Worm (Caenorhabditis elegans): ENCODE data around the gene odd-1.

The odd-1 gene

ce11 chrIII:7141285-7141715 is 33.2 kb downstream of the odd-1 start:
- peak; percentile 8 for TF ChIP-seq hmg-4 (GFP tag; optimal IDR thresholded peaks at IDR 0.05)
- peak; percentile 94 for TF ChIP-seq ama-1 (optimal IDR thresholded peaks at IDR 0.05)
- no peak for TF ChIP-seq ceh-36 (tag; optimal IDR thresholded peaks at IDR 0.05)

ce11 chrIII:7142172-7142601 is 34.1 kb downstream of the odd-1 start:
- TF ChIP-seq tra-4 (tag; optimal IDR thresholded peaks at IDR 0.05) (no peak), pes-1 (GFP tag; IDR thresholded peaks at IDR 0.05) (peak; percentile 53; the same call in 1 of the 2 replicates), ama-1 (optimal IDR thresholded peaks at IDR 0.05) (peak; percentile 90)

- TF ChIP-seq tra-4 (tag; optimal IDR thresholded peaks at IDR 0.05) = no peak
- TF ChIP-seq ets-7 (tag; optimal IDR thresholded peaks at IDR 0.05) = no peak
- no peak for TF ChIP-seq pes-1 (GFP tag; IDR thresholded peaks at IDR 0.05)
- TF ChIP-seq aly-1 (tag; optimal IDR thresholded peaks at IDR 0.05) = no peak
- TF ChIP-seq hnd-1 (tag; optimal IDR thresholded peaks at IDR 0.05) = no peak
- TF ChIP-seq ama-1 (optimal IDR thresholded peaks at IDR 0.05) = no peak
- no peak for TF ChIP-seq hmg-4 (GFP tag; optimal IDR thresholded peaks at IDR 0.05)
- TF ChIP-seq hmbx-1 (tag; optimal IDR thresholded peaks at IDR 0.05) = no peak
- TF ChIP-seq ceh-36 (tag; optimal IDR thresholded peaks at IDR 0.05) = no peak
- TF ChIP-seq F13C5.2 (tag; optimal IDR thresholded peaks at IDR 0.05) = no peak
- no peak for TF ChIP-seq flt-1 (GFP tag; IDR thresholded peaks at IDR 0.05)
- no peak for TF ChIP-seq tbx-37 (GFP tag; conservative IDR thresholded peaks at IDR 0.05)
- TF ChIP-seq ceh-13 (GFP tag; optimal IDR thresholded peaks at IDR 0.05) = no peak
- no peak for TF ChIP-seq sea-1 (GFP tag; conservative IDR thresholded peaks at IDR 0.05)
- TF ChIP-seq tbx-11 (GFP tag; IDR thresholded peaks at IDR 0.05) = no peak
- no peak for TF ChIP-seq B0310.2 (tag; optimal IDR thresholded peaks at IDR 0.05)
Observed at ce11 chrIII:7144749-7145148, 36.6 kb downstream of the odd-1 start, which contains the start of gene glr-2. TSS of gene glr-2 (minus strand) at chrIII:7144959.

- TF ChIP-seq tbx-11 (GFP tag; IDR thresholded peaks at IDR 0.05) (no peak), F13C5.2 (tag; optimal IDR thresholded peaks at IDR 0.05) (no peak), aly-1 (tag; optimal IDR thresholded peaks at IDR 0.05) (no peak), pes-1 (GFP tag; IDR thresholded peaks at IDR 0.05) (no peak), hnd-1 (tag; optimal IDR thresholded peaks at IDR 0.05) (no peak), B0310.2 (tag; optimal IDR thresholded peaks at IDR 0.05) (no peak), scrt-1 (GFP tag; IDR thresholded peaks at IDR 0.05) (no peak), sea-1 (GFP tag; conservative IDR thresholded peaks at IDR 0.05) (no peak), ceh-13 (GFP tag; optimal IDR thresholded peaks at IDR 0.05) (no peak)
Observed at ce11 chrIII:7146341-7146740, 38.2 kb downstream of the odd-1 start.

- TF ChIP-seq tbx-11 (GFP tag; IDR thresholded peaks at IDR 0.05) = no peak
- no peak for TF ChIP-seq pes-1 (GFP tag; IDR thresholded peaks at IDR 0.05)
- no peak for TF ChIP-seq hmbx-1 (tag; optimal IDR thresholded peaks at IDR 0.05)
- TF ChIP-seq ets-7 (tag; optimal IDR thresholded peaks at IDR 0.05) = no peak
- TF ChIP-seq flt-1 (GFP tag; IDR thresholded peaks at IDR 0.05) = no peak
Observed at ce11 chrIII:7148191-7148590, 40.1 kb downstream of the odd-1 start.

ce11 chrIII:7150162-7150561 is 42.0 kb downstream of the odd-1 start:
- TF ChIP-seq pes-1 (GFP tag; IDR thresholded peaks at IDR 0.05) (no peak), ama-1 (optimal IDR thresholded peaks at IDR 0.05) (no peak), tra-4 (tag; optimal IDR thresholded peaks at IDR 0.05) (no peak), aly-1 (tag; optimal IDR thresholded peaks at IDR 0.05) (no peak), ceh-36 (tag; optimal IDR thresholded peaks at IDR 0.05) (no peak), tbx-11 (GFP tag; IDR thresholded peaks at IDR 0.05) (no peak), F13C5.2 (tag; optimal IDR thresholded peaks at IDR 0.05) (no peak), flt-1 (GFP tag; IDR thresholded peaks at IDR 0.05) (no peak), hmbx-1 (tag; optimal IDR thresholded peaks at IDR 0.05) (no peak), ceh-13 (GFP tag; optimal IDR thresholded peaks at IDR 0.05) (no peak), hmg-4 (GFP tag; optimal IDR thresholded peaks at IDR 0.05) (no peak), sea-1 (GFP tag; conservative IDR thresholded peaks at IDR 0.05) (no peak), ets-7 (tag; optimal IDR thresholded peaks at IDR 0.05) (no peak), hnd-1 (tag; optimal IDR thresholded peaks at IDR 0.05) (no peak), scrt-1 (GFP tag; IDR thresholded peaks at IDR 0.05) (no peak), tbx-37 (GFP tag; conservative IDR thresholded peaks at IDR 0.05) (no peak), B0310.2 (tag; optimal IDR thresholded peaks at IDR 0.05) (no peak)

- TF ChIP-seq sea-1 (GFP tag; conservative IDR thresholded peaks at IDR 0.05) = no peak
- TF ChIP-seq tbx-11 (GFP tag; IDR thresholded peaks at IDR 0.05) = no peak
- no peak for TF ChIP-seq ceh-36 (tag; optimal IDR thresholded peaks at IDR 0.05)
- no peak for TF ChIP-seq B0310.2 (tag; optimal IDR thresholded peaks at IDR 0.05)
- no peak for TF ChIP-seq ceh-13 (GFP tag; optimal IDR thresholded peaks at IDR 0.05)
- no peak for TF ChIP-seq F13C5.2 (tag; optimal IDR thresholded peaks at IDR 0.05)
- TF ChIP-seq tbx-37 (GFP tag; conservative IDR thresholded peaks at IDR 0.05) = no peak
- no peak for TF ChIP-seq pes-1 (GFP tag; IDR thresholded peaks at IDR 0.05)
- no peak for TF ChIP-seq tra-4 (tag; optimal IDR thresholded peaks at IDR 0.05)
- TF ChIP-seq ama-1 (optimal IDR thresholded peaks at IDR 0.05) = no peak
- no peak for TF ChIP-seq scrt-1 (GFP tag; IDR thresholded peaks at IDR 0.05)
- TF ChIP-seq hmbx-1 (tag; optimal IDR thresholded peaks at IDR 0.05) = no peak
- no peak for TF ChIP-seq aly-1 (tag; optimal IDR thresholded peaks at IDR 0.05)
- TF ChIP-seq flt-1 (GFP tag; IDR thresholded peaks at IDR 0.05) = no peak
Observed at ce11 chrIII:7152569-7152968, 44.5 kb downstream of the odd-1 start.

ce11 chrIII:7153747-7154238 is 45.7 kb downstream of the odd-1 start, which contains the start of gene ogt-1:
TSS of gene ogt-1 (minus strand) at chrIII:7153797.
- no peak for TF ChIP-seq ama-1 (optimal IDR thresholded peaks at IDR 0.05)
- TF ChIP-seq B0310.2 (tag; optimal IDR thresholded peaks at IDR 0.05) = no peak
- peak; percentile 25 for TF ChIP-seq hmg-4 (GFP tag; optimal IDR thresholded peaks at IDR 0.05)
- no peak for TF ChIP-seq ceh-36 (tag; optimal IDR thresholded peaks at IDR 0.05)
- no peak for TF ChIP-seq hmbx-1 (tag; optimal IDR thresholded peaks at IDR 0.05)
- no peak for TF ChIP-seq flt-1 (GFP tag; IDR thresholded peaks at IDR 0.05)
- TF ChIP-seq aly-1 (tag; optimal IDR thresholded peaks at IDR 0.05) = no peak
- TF ChIP-seq scrt-1 (GFP tag; IDR thresholded peaks at IDR 0.05) = no peak
- TF ChIP-seq hnd-1 (tag; optimal IDR thresholded peaks at IDR 0.05) = no peak
- no peak for TF ChIP-seq pes-1 (GFP tag; IDR thresholded peaks at IDR 0.05)
- TF ChIP-seq tbx-11 (GFP tag; IDR thresholded peaks at IDR 0.05) = no peak
- TF ChIP-seq ceh-13 (GFP tag; optimal IDR thresholded peaks at IDR 0.05) = no peak
- TF ChIP-seq tra-4 (tag; optimal IDR thresholded peaks at IDR 0.05) = no peak
- TF ChIP-seq F13C5.2 (tag; optimal IDR thresholded peaks at IDR 0.05) = peak; percentile 32
